Fruit fly (Drosophila melanogaster): ENCODE data around the gene CG13950.

CG13950 gene

DNA sequence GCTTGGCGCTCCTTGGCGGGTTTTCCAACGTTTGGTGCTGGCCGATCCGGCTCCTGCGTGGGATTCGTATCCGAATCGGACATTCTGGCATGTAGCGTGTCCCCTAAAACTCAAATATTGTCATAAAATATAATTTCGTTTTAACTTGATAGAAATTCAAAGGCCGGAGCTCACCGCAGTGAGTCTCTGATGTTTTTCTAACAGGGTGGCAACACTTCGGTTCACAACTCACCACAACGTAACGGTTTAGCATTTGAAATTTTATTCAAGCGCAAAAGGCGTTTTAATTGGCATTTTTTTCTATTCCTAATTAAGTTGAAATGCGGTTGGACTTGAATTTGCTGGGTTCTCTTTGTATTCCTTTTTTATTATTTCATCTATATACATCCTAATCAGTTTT is 25.0 kb downstream of the CG13950 start, which contains the start of gene CG15824:
Gene CG15824, minus strand, starts transcription at position 172 of the 400 bp plus-strand sequence.
- TF ChIP-seq CG7101 (tag; optimal IDR thresholded peaks at IDR 0.05) (no peak), tj (GFP tag; optimal IDR thresholded peaks at IDR 0.05) (no peak), CG12768 (GFP tag; optimal IDR thresholded peaks at IDR 0.05) (no peak), bab1 (GFP tag; optimal IDR thresholded peaks at IDR 0.05) (no peak), Mnt (GFP tag; optimal IDR thresholded peaks at IDR 0.05) (no peak), Clk (GFP tag; optimal IDR thresholded peaks at IDR 0.05) (no peak), CG1620 (GFP tag; optimal IDR thresholded peaks at IDR 0.05) (no peak), CG7045 (GFP tag; optimal IDR thresholded peaks at IDR 0.05) (no peak)

DNA sequence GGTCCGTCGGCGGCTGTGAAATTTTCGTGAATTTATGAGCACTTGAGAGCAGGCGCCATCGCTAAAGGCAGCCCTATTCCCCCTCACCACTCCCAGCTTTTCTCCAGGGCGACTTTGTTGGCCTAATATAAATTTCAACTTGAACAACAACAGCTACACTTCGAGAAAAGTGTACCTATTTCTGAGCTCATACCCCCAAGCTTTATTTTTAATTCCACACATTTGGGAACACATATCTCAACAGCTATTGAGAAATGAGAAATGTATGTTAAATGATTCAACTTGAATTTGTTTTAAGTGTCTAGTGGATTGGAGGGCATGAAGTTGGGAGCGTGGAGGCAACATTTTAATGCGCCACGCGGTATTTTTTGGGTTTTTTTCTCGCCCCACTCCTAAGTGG is 26.7 kb downstream of the CG13950 start:
- no peak for TF ChIP-seq toe (GFP tag; optimal IDR thresholded peaks at IDR 0.05)
- no peak for TF ChIP-seq Hr96 (GFP tag; optimal IDR thresholded peaks at IDR 0.05)
- TF ChIP-seq ovo (GFP tag; optimal IDR thresholded peaks at IDR 0.05): no peak
- no peak for TF ChIP-seq CG11617 (GFP tag; optimal IDR thresholded peaks at IDR 0.05)
- TF ChIP-seq tj (GFP tag; optimal IDR thresholded peaks at IDR 0.05): no peak
- TF ChIP-seq pad (GFP tag; optimal IDR thresholded peaks at IDR 0.05): no peak
- TF ChIP-seq CG1620 (GFP tag; optimal IDR thresholded peaks at IDR 0.05): no peak
- no peak for TF ChIP-seq cnc (optimal IDR thresholded peaks at IDR 0.05)
- no peak for TF ChIP-seq CG14711 (tag; optimal IDR thresholded peaks at IDR 0.05)
- no peak for TF ChIP-seq CG33017 (tag; optimal IDR thresholded peaks at IDR 0.05)
- TF ChIP-seq Mnt (GFP tag; optimal IDR thresholded peaks at IDR 0.05): no peak
- TF ChIP-seq kay (GFP tag; ENCODE audit: borderline replicate concordance): no peak
- no peak for TF ChIP-seq bab1 (GFP tag; optimal IDR thresholded peaks at IDR 0.05)
- TF ChIP-seq CG12768 (GFP tag; optimal IDR thresholded peaks at IDR 0.05): no peak
- no peak for TF ChIP-seq CG7045 (GFP tag; optimal IDR thresholded peaks at IDR 0.05)
- TF ChIP-seq cic (GFP tag; optimal IDR thresholded peaks at IDR 0.05): no peak
- TF ChIP-seq Crg-1 (GFP tag; optimal IDR thresholded peaks at IDR 0.05): no peak
- no peak for TF ChIP-seq CG7101 (tag; optimal IDR thresholded peaks at IDR 0.05)

DNA sequence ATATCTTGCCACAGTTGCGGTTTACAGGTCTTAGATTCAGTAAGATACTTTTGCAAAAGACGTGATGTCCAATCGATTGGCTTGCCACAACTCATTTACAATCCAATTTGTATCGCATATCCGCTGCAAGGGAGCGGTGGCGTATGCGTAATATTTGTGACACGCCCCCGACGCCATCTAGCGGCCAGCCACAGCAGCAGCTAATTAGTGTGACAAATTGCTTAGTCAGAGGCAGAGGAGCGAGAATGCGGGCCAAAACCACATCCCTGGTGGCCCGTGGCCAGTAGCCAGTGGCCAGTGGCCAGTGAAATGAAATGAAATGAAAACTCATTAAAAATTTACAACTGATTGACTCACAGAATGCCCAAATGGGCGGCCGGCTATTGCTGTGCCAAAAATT is 27.8 kb downstream of the CG13950 start:
- no peak for TF ChIP-seq bab1 (GFP tag; optimal IDR thresholded peaks at IDR 0.05)
- TF ChIP-seq CG7045 (GFP tag; optimal IDR thresholded peaks at IDR 0.05): no peak
- TF ChIP-seq CG1620 (GFP tag; optimal IDR thresholded peaks at IDR 0.05): no peak
- no peak for TF ChIP-seq ovo (GFP tag; optimal IDR thresholded peaks at IDR 0.05)
- TF ChIP-seq Clk (GFP tag; optimal IDR thresholded peaks at IDR 0.05): no peak
- no peak for TF ChIP-seq CG12768 (GFP tag; optimal IDR thresholded peaks at IDR 0.05)
- TF ChIP-seq CG7101 (tag; optimal IDR thresholded peaks at IDR 0.05): no peak
- no peak for TF ChIP-seq CG14711 (tag; optimal IDR thresholded peaks at IDR 0.05)
- no peak for TF ChIP-seq CG33017 (tag; optimal IDR thresholded peaks at IDR 0.05)
- TF ChIP-seq CG11617 (GFP tag; optimal IDR thresholded peaks at IDR 0.05): no peak
- TF ChIP-seq pad (GFP tag; optimal IDR thresholded peaks at IDR 0.05): no peak
- TF ChIP-seq toe (GFP tag; optimal IDR thresholded peaks at IDR 0.05): no peak
- no peak for TF ChIP-seq kay (GFP tag; ENCODE audit: borderline replicate concordance)
- TF ChIP-seq CG5204 (GFP tag; optimal IDR thresholded peaks at IDR 0.05): no peak
- TF ChIP-seq Crg-1 (GFP tag; optimal IDR thresholded peaks at IDR 0.05): no peak
- no peak for TF ChIP-seq cic (GFP tag; optimal IDR thresholded peaks at IDR 0.05)
- no peak for TF ChIP-seq Hr96 (GFP tag; optimal IDR thresholded peaks at IDR 0.05)
- TF ChIP-seq Mnt (GFP tag; optimal IDR thresholded peaks at IDR 0.05): no peak
- TF ChIP-seq tj (GFP tag; optimal IDR thresholded peaks at IDR 0.05): no peak

DNA sequence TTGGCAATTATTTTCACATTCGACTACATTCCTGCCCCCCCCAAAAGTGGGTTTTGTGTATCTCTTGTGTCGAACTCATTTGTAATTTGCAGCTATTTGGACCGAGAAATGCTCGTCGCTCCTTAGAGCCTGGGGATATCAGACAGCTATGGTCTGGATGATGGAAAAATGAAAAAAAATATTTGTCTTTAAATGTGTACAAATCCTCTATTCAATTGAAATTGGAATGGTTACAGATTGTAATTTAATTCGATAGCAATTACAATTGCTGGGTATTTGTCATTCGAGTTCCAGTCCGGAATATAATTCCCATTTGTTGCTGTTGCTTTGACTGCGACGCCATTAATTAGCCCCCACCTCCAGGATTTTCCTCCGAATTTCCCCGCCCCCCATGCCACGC is 29.8 kb downstream of the CG13950 start:
- no peak for TF ChIP-seq Hr96 (GFP tag; optimal IDR thresholded peaks at IDR 0.05)
- TF ChIP-seq Mnt (GFP tag; optimal IDR thresholded peaks at IDR 0.05): no peak
- TF ChIP-seq CG33017 (tag; optimal IDR thresholded peaks at IDR 0.05): no peak
- no peak for TF ChIP-seq toe (GFP tag; optimal IDR thresholded peaks at IDR 0.05)
- no peak for TF ChIP-seq CG14711 (tag; optimal IDR thresholded peaks at IDR 0.05)
- TF ChIP-seq cic (GFP tag; optimal IDR thresholded peaks at IDR 0.05): no peak

DNA sequence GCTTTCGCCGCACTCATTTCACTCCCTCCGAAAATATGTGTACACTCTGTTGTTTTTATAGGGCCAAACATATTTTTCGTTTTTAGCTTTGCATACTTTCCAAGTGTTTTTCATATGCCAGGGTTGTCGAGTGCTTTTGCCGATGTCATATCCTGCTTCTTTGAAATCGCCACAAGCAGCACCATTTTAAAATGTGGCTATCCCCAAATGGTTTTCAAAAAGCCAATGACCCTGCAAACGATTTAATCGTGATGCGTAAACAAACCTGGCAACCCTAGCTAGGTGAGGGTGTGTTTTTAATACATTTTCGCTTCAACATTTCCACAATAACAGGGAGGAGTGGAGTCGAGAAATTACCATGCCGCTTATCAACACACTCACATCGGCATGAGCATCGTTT is 32.5 kb downstream of the CG13950 start:
- TF ChIP-seq kay (GFP tag; ENCODE audit: borderline replicate concordance) (no peak), pad (GFP tag; optimal IDR thresholded peaks at IDR 0.05) (no peak), CG7101 (tag; optimal IDR thresholded peaks at IDR 0.05) (no peak), cnc (optimal IDR thresholded peaks at IDR 0.05) (no peak), bab1 (GFP tag; optimal IDR thresholded peaks at IDR 0.05) (no peak), CG1620 (GFP tag; optimal IDR thresholded peaks at IDR 0.05) (no peak), Mnt (GFP tag; optimal IDR thresholded peaks at IDR 0.05) (no peak), tj (GFP tag; optimal IDR thresholded peaks at IDR 0.05) (no peak), CG14711 (tag; optimal IDR thresholded peaks at IDR 0.05) (no peak), Crg-1 (GFP tag; optimal IDR thresholded peaks at IDR 0.05) (no peak), cic (GFP tag; optimal IDR thresholded peaks at IDR 0.05) (no peak), CG7045 (GFP tag; optimal IDR thresholded peaks at IDR 0.05) (no peak)

DNA sequence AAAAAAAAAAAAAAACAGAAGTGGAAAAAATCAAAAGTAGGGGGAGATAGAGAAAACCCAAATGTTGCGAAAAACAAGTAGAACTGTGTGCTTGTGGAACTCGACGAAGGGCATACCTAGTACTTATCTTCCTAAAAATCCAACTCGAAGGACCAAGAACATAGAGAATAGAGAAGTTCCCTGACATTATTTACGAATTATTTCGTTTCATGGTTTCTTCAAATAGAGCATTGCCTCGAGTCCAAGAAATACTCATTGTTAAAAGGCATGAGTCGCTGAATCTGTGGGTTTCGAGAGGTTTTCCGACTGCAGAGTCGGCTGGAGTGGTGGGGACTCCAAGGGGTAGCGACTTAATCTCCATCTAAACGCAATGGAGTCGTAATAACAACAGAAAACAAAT is 33.2 kb downstream of the CG13950 start:
- TF ChIP-seq kay (GFP tag; ENCODE audit: borderline replicate concordance) (no peak), Mnt (GFP tag; optimal IDR thresholded peaks at IDR 0.05) (no peak), cnc (optimal IDR thresholded peaks at IDR 0.05) (no peak), toe (GFP tag; optimal IDR thresholded peaks at IDR 0.05) (no peak), CG33017 (tag; optimal IDR thresholded peaks at IDR 0.05) (no peak), CG7045 (GFP tag; optimal IDR thresholded peaks at IDR 0.05) (no peak), CG5204 (GFP tag; optimal IDR thresholded peaks at IDR 0.05) (no peak), cic (GFP tag; optimal IDR thresholded peaks at IDR 0.05) (no peak)

DNA sequence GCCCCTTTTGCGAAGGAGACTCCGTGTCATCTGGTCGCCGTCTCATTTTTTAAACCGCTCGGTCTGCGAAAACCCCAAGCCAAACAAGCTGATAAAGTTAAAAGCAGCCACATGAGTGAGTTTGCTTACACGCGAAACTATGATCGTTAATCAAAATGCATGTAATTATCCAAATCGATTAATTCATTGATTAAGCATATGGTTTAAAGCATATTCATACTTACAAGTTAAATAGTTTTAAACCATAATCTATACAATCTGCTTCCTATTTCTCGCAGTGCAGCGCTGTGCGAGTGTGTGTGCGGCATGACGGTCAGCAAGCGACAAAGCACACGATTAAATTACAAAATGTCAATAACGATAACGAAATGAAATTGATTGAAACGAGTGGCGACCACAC is 35.5 kb downstream of the CG13950 start:
- TF ChIP-seq CG12768 (GFP tag; optimal IDR thresholded peaks at IDR 0.05) (no peak), ovo (GFP tag; optimal IDR thresholded peaks at IDR 0.05) (no peak), Mnt (GFP tag; optimal IDR thresholded peaks at IDR 0.05) (no peak), CG7101 (tag; optimal IDR thresholded peaks at IDR 0.05) (no peak), cnc (optimal IDR thresholded peaks at IDR 0.05) (no peak), Clk (GFP tag; optimal IDR thresholded peaks at IDR 0.05) (no peak), pad (GFP tag; optimal IDR thresholded peaks at IDR 0.05) (no peak), cic (GFP tag; optimal IDR thresholded peaks at IDR 0.05) (no peak), tj (GFP tag; optimal IDR thresholded peaks at IDR 0.05) (no peak), CG5204 (GFP tag; optimal IDR thresholded peaks at IDR 0.05) (no peak), Hr96 (GFP tag; optimal IDR thresholded peaks at IDR 0.05) (no peak)

Data from whole organism, adult.